Worm (Caenorhabditis elegans) whole organism, young adult: ENCODE data around the gene K05F6.10.

Experiments used
- D2030.7 ChIP-seq: fragments of 200-800 bp; sonication (Bioruptor generic); IDR thresholded peaks from 2 replicates; pipeline ENCODE4 v1.3.6; 2022; ENCODE audit warnings: missing genetic modification reagents, missing genetic modification characterization, missing compliant biosample characterization
- K11D2.4 ChIP-seq: fragments of 200-800 bp; sonication (Bioruptor generic); IDR thresholded peaks from 2 replicates; pipeline ENCODE4 v1.3.6; 2022; ENCODE audit warnings: missing genetic modification reagents, missing genetic modification characterization, missing compliant biosample characterization
- K12H6.12 ChIP-seq: fragments of 200-800 bp; sonication (Bioruptor generic); optimal IDR thresholded peaks from 2 replicates; lab custom pipeline; 2018; ENCODE audit warnings: mild to moderate bottlenecking, missing genetic modification characterization, missing compliant biosample characterization
- Y79H2A.3 ChIP-seq: fragments of 200-800 bp; sonication (Bioruptor generic); conservative IDR thresholded peaks from 2 replicates; pipeline ENCODE4 v1.3.6; 2022; ENCODE audit warnings: missing genetic modification reagents, missing genetic modification characterization, missing compliant biosample characterization
- ama-1 ChIP-seq, 3 experiments: fragments of 150-350 bp in 1 of 3; sonication (generic microtip) in 2 of 3; optimal IDR thresholded peaks; 2 replicates each; lab custom pipeline; 2014 to 2018; ENCODE audit warnings: missing biosample characterization in 2 of 3, missing genetic modification characterization in 2 of 3, missing genetic modification reagents in 2 of 3
- dpl-1 ChIP-seq: fragments of 150-350 bp; optimal IDR thresholded peaks from 2 replicates; lab custom pipeline; 2014; ENCODE audit warnings: missing biosample characterization, missing genetic modification reagents, missing genetic modification characterization
- efl-1 ChIP-seq: fragments of 150-350 bp; optimal IDR thresholded peaks from 2 replicates; lab custom pipeline; 2014; ENCODE audit warnings: missing biosample characterization, missing genetic modification reagents, missing genetic modification characterization
- let-526 ChIP-seq: fragments of 200-800 bp; sonication (Bioruptor generic); IDR thresholded peaks from 2 replicates; pipeline ENCODE4 v1.3.6; 2022; ENCODE audit warnings: missing genetic modification reagents, missing genetic modification characterization, missing compliant biosample characterization
- madf-8 ChIP-seq: fragments of 200-800 bp; sonication (Bioruptor generic); conservative IDR thresholded peaks from 2 replicates; pipeline ENCODE4 v1.3.6; 2022; ENCODE audit warnings: missing genetic modification reagents, missing genetic modification characterization, missing compliant biosample characterization
- mxl-1 ChIP-seq: sonication (generic microtip); optimal IDR thresholded peaks from 2 replicates; lab custom pipeline; 2016; ENCODE audit warnings: missing genetic modification characterization, missing compliant biosample characterization
- snpc-1.1 ChIP-seq: sonication (generic microtip); optimal IDR thresholded peaks from 2 replicates; lab custom pipeline; 2017; ENCODE audit warnings: missing genetic modification characterization, mild to moderate bottlenecking, missing compliant biosample characterization, antibody characterized with exemption, moderate library complexity, missing genotype, missing genetic modification reagents; ENCODE audit not compliant: insufficient read depth
- snpc-4 ChIP-seq, 5 experiments: fragments of 150-350 bp in 1 of 5; sonication (generic microtip) in 4 of 5; optimal IDR thresholded peaks; 2 replicates each; lab custom pipeline; 2014 to 2018; ENCODE audit warnings: missing genetic modification characterization in 5 of 5, missing biosample characterization in 3 of 5, antibody characterized with exemption in 2 of 5, mild to moderate bottlenecking in 2 of 5, missing compliant biosample characterization in 2 of 5, missing genotype in 2 of 5, moderate library complexity in 2 of 5, missing genetic modification reagents in 1 of 5

- no peak for TF ChIP-seq ama-1 (optimal IDR thresholded peaks at IDR 0.05; lab: Kevin White, UChicago)
- TF ChIP-seq ama-1 (GFP tag; optimal IDR thresholded peaks at IDR 0.05; lab: Kevin White, UChicago), result no peak
- TF ChIP-seq D2030.7 (GFP tag; lab: Robert Waterston, UW), result no peak
- no peak for TF ChIP-seq let-526 (GFP tag; lab: Robert Waterston, UW)
- TF ChIP-seq dpl-1 (GFP tag; lab: Kevin White, UChicago), result no peak
- no peak for TF ChIP-seq mxl-1 (tag; lab: Kevin White, UChicago)
- no peak for TF ChIP-seq snpc-1.1
- no peak for TF ChIP-seq efl-1 (GFP tag; lab: Kevin White, UChicago)
- no peak for TF ChIP-seq K12H6.12 (tag; lab: Kevin White, UChicago)
- TF ChIP-seq Y79H2A.3, result no peak
- TF ChIP-seq K11D2.4 (GFP tag; lab: Robert Waterston, UW), result no peak
- no peak for TF ChIP-seq snpc-4 (GFP tag; optimal IDR thresholded peaks at IDR 0.05; lab: Kevin White, UChicago)
- no peak for TF ChIP-seq snpc-4 (tag; optimal IDR thresholded peaks at IDR 0.05; lab: Kevin White, UChicago)
- no peak for TF ChIP-seq madf-8 (GFP tag; lab: Robert Waterston, UW)
These were observed 40.5 kb upstream of the K05F6.10 start, which contains the start of gene fbxa-165 for ce11 chrII:1616382-1616781.
